Worm (Caenorhabditis elegans) whole organism, young adult: ENCODE results near the gene C03B1.9.

ENCODE experiments used
- T07F8.4 ChIP-seq: sonication (generic microtip); optimal IDR thresholded peaks from 2 replicates; lab custom pipeline; 2016; ENCODE audit warnings: mild to moderate bottlenecking, missing genetic modification characterization, moderate library complexity, missing compliant biosample characterization
- nfya-1 ChIP-seq: sonication (generic microtip); optimal IDR thresholded peaks from 2 replicates; lab custom pipeline; 2017; ENCODE audit warnings: antibody characterized with exemption, missing compliant biosample characterization, missing genetic modification characterization, borderline replicate concordance; ENCODE audit not compliant: insufficient read depth
- nfya-2 ChIP-seq: fragments of 200-800 bp; sonication (Bioruptor generic); IDR thresholded peaks from 2 replicates; pipeline ENCODE4 v1.3.6; 2022; ENCODE audit warnings: missing genetic modification reagents, missing genetic modification characterization, missing compliant biosample characterization
- nhr-120 ChIP-seq: fragments of 200-800 bp; sonication (Bioruptor generic); IDR thresholded peaks from 2 replicates; pipeline ENCODE4 v1.3.6; 2022; ENCODE audit warnings: missing genetic modification characterization, missing compliant biosample characterization
- nhr-179 ChIP-seq: sonication (generic microtip); optimal IDR thresholded peaks from 2 replicates; lab custom pipeline; 2016; ENCODE audit warnings: mild to moderate bottlenecking, missing genetic modification characterization, missing compliant biosample characterization
- nhr-27 ChIP-seq: fragments of 200-800 bp; sonication (Bioruptor generic); optimal IDR thresholded peaks from 2 replicates; lab custom pipeline; 2018; ENCODE audit warnings: mild to moderate bottlenecking, missing genetic modification characterization, moderate library complexity, missing compliant biosample characterization
- pha-4 ChIP-seq: fragments of 150-350 bp; sonication (generic microtip); optimal IDR thresholded peaks from 2 replicates; lab custom pipeline; 2014; ENCODE audit warnings: missing biosample characterization, missing genetic modification reagents, missing genetic modification characterization
- snpc-4 ChIP-seq, 5 experiments: fragments of 150-350 bp in 1 of 5; sonication (generic microtip) in 4 of 5; optimal IDR thresholded peaks; 2 replicates each; lab custom pipeline; 2014 to 2018; ENCODE audit warnings: missing genetic modification characterization in 5 of 5, missing biosample characterization in 3 of 5, antibody characterized with exemption in 2 of 5, mild to moderate bottlenecking in 2 of 5, missing compliant biosample characterization in 2 of 5, missing genotype in 2 of 5, moderate library complexity in 2 of 5, missing genetic modification reagents in 1 of 5

DNA sequence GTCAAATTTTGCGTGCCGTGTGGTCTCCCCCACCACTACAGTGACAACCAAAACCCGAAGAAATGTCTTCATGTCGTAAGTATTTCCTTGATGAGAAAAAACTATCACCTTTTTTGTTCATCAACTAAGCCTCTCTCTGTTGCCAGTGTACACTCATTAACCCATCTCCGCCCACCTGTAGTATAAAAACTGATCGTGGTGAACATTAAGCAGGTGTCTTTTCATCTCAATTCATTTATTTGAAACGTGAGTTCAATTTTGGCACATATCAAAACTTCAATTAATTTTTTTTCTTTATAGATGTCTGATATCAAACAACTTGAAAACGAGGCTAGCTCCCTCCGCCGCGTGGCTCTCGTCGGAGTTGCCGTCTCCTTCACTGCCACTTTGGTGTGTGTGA lies 15.5 kb downstream of the C03B1.9 start, which contains the start of gene col-170:
- TF ChIP-seq nfya-2 (GFP tag; lab: Robert Waterston, UW) (no peak), T07F8.4 (tag; lab: Kevin White, UChicago) (no peak), snpc-4 (GFP tag; optimal IDR thresholded peaks at IDR 0.05; lab: Kevin White, UChicago) (no peak), snpc-4 (tag; optimal IDR thresholded peaks at IDR 0.05; lab: Kevin White, UChicago) (no peak), nhr-179 (no peak), nhr-120 (GFP tag; lab: Robert Waterston, UW) (no peak), nhr-27 (no peak), nfya-1 (tag; lab: Kevin White, UChicago) (no peak), pha-4 (no peak)
